Worm (Caenorhabditis elegans): ENCODE measurements around the gene R03H10.11.
A peak's percentile ranks its signal among the peaks of the same experiment; 100 is the strongest.
"Not testable (repeated sequence)": the region's sequence is repeated elsewhere in the genome, so short reads cannot be mapped to it uniquely, and the experiment has no call there.

R03H10.11 gene

ce11 chrII:4159570-4159969, 22.9 kb upstream of the R03H10.11 start:
- no peak for TF ChIP-seq ztf-28 (GFP tag; IDR thresholded peaks at IDR 0.05)
- TF ChIP-seq Y67H2A.10 (GFP tag; conservative IDR thresholded peaks at IDR 0.05), result no peak
- no peak for TF ChIP-seq madf-3 (GFP tag; IDR thresholded peaks at IDR 0.05)
- TF ChIP-seq B0336.3 (GFP tag; IDR thresholded peaks at IDR 0.05), result no peak
- no peak for TF ChIP-seq pbrm-1 (GFP tag; IDR thresholded peaks at IDR 0.05)
- no peak for TF ChIP-seq attf-3 (GFP tag; conservative IDR thresholded peaks at IDR 0.05)
- TF ChIP-seq lag-1 (GFP tag; IDR thresholded peaks at IDR 0.05), result no peak
- TF ChIP-seq dox-1 (GFP tag; IDR thresholded peaks at IDR 0.05), result no peak
- no peak for TF ChIP-seq tbx-9 (tag; optimal IDR thresholded peaks at IDR 0.05; ENCODE audit: borderline replicate concordance)

ce11 chrII:4167833-4168232, 14.6 kb upstream of the R03H10.11 start:
- no peak for TF ChIP-seq ceh-40 (GFP tag; IDR thresholded peaks at IDR 0.05)
- no peak for TF ChIP-seq lsy-27 (tag; optimal IDR thresholded peaks at IDR 0.05; ENCODE audit: borderline replicate concordance, insufficient read depth)
- TF ChIP-seq snpc-1.3 (tag; optimal IDR thresholded peaks at IDR 0.05; ENCODE audit: insufficient read depth), result no peak
- peak; percentile 83 for TF ChIP-seq zfh-2 (GFP tag; conservative IDR thresholded peaks at IDR 0.05)
- no peak for TF ChIP-seq ztf-28 (GFP tag; IDR thresholded peaks at IDR 0.05)
- TF ChIP-seq dox-1 (GFP tag; IDR thresholded peaks at IDR 0.05), result 0 out of 2 replicates have a peak, but pooled peaks have one; percentile 31
- TF ChIP-seq snpc-3.4 (tag; optimal IDR thresholded peaks at IDR 0.05), result no peak
- TF ChIP-seq ccch-3 (GFP tag; optimal IDR thresholded peaks at IDR 0.05), result no peak
- no peak for TF ChIP-seq B0019.2 (GFP tag; conservative IDR thresholded peaks at IDR 0.05)
- 0 out of 2 replicates have a peak, but pooled peaks have one; percentile 23 for TF ChIP-seq ekl-4 (GFP tag; IDR thresholded peaks at IDR 0.05)

- not testable (repeated sequence) for TF ChIP-seq sdz-38 (tag; optimal IDR thresholded peaks at IDR 0.05); mcd-1 (GFP tag; IDR thresholded peaks at IDR 0.05); ztf-26 (tag; optimal IDR thresholded peaks at IDR 0.05)
Measured at ce11 chrII:4168404-4168803, 14.1 kb upstream of the R03H10.11 start, which contains the start of gene R03H10.4. Gene R03H10.4 (minus strand): TSS chrII:4168504.

ce11 chrII:4170508-4170907, 12.0 kb upstream of the R03H10.11 start, which contains the start of gene R03H10.5:
Gene R03H10.5 (minus strand): TSS chrII:4170608.
- TF ChIP-seq lin-40 (tag; optimal IDR thresholded peaks at IDR 0.05), result no peak
- no peak for TF ChIP-seq tbx-9 (tag; optimal IDR thresholded peaks at IDR 0.05; ENCODE audit: borderline replicate concordance)
- TF ChIP-seq F23B12.7 (tag; optimal IDR thresholded peaks at IDR 0.05; ENCODE audit: insufficient read depth), result no peak
- TF ChIP-seq ztf-3 (GFP tag; optimal IDR thresholded peaks at IDR 0.05), result no peak
- TF ChIP-seq zim-3 (tag; optimal IDR thresholded peaks at IDR 0.05), result no peak
- no peak for TF ChIP-seq zfh-2 (GFP tag; conservative IDR thresholded peaks at IDR 0.05)
- no peak for TF ChIP-seq Y53G8AR.9 (GFP tag; conservative IDR thresholded peaks at IDR 0.05)
- no peak for TF ChIP-seq B0261.1 (tag; optimal IDR thresholded peaks at IDR 0.05)
- TF ChIP-seq nhr-179 (tag; optimal IDR thresholded peaks at IDR 0.05), result no peak
- no peak for TF ChIP-seq ceh-79 (tag; optimal IDR thresholded peaks at IDR 0.05)

- TF ChIP-seq lir-1 (GFP tag; conservative IDR thresholded peaks at IDR 0.05) (no peak), tlf-1 (GFP tag; optimal IDR thresholded peaks at IDR 0.05) (no peak), rcor-1 (GFP tag; IDR thresholded peaks at IDR 0.05) (no peak), fkh-3 (tag; optimal IDR thresholded peaks at IDR 0.05) (no peak), madf-8 (GFP tag; conservative IDR thresholded peaks at IDR 0.05) (no peak), Y53G8AR.9 (GFP tag; conservative IDR thresholded peaks at IDR 0.05) (no peak), nfyb-1 (GFP tag; IDR thresholded peaks at IDR 0.05) (no peak), T26A5.8 (tag; optimal IDR thresholded peaks at IDR 0.05) (no peak), ekl-4 (GFP tag; IDR thresholded peaks at IDR 0.05) (no peak), nfya-1 (tag; optimal IDR thresholded peaks at IDR 0.05; ENCODE audit: borderline replicate concordance, insufficient read depth) (no peak), atf-7 (tag; optimal IDR thresholded peaks at IDR 0.05) (no peak), F39B2.1 (GFP tag; IDR thresholded peaks at IDR 0.05) (no peak), zim-3 (tag; optimal IDR thresholded peaks at IDR 0.05) (no peak), rpc-1 (optimal IDR thresholded peaks at IDR 0.05) (no peak), rpc-1 (tag; optimal IDR thresholded peaks at IDR 0.05) (no peak), akir-1 (GFP tag; optimal IDR thresholded peaks at IDR 0.05) (no peak)
Measured at ce11 chrII:4173398-4173797, 9.1 kb upstream of the R03H10.11 start, which contains the start of gene R03H10.6. Gene R03H10.6 (minus strand): TSS chrII:4173498.

Measured in whole organism, young adult.